Worm (Caenorhabditis elegans): ENCODE results near the gene sra-37.

The sra-37 gene

ce11 chrX:13929534-13929933 is 36.4 kb upstream of the sra-37 start, which contains the start of gene meg-1:
Gene meg-1 (minus strand): TSS chrX:13929634.
- TF ChIP-seq nhr-90 (tag; optimal IDR thresholded peaks at IDR 0.05; ENCODE audit: poor library complexity) (no peak), nhr-85 (tag) (peak; percentile 30)

- TF ChIP-seq hpl-2 (GFP tag; optimal IDR thresholded peaks at IDR 0.05) (no peak), lin-15B (tag; optimal IDR thresholded peaks at IDR 0.05) (no peak), rnt-1 (tag; optimal IDR thresholded peaks at IDR 0.05) (no peak), efl-1 (optimal IDR thresholded peaks at IDR 0.05) (no peak), efl-1 (GFP tag; optimal IDR thresholded peaks at IDR 0.05 in 1 of 2) (peak in 1 of 2 experiments; percentile 70)
Measured at ce11 chrX:13928532-13928931, 35.4 kb upstream of the sra-37 start.

- no peak for TF ChIP-seq ceh-88 (GFP tag; IDR thresholded peaks at IDR 0.05)
- no peak for TF ChIP-seq efl-1 (optimal IDR thresholded peaks at IDR 0.05)
- TF ChIP-seq efl-1 (GFP tag; optimal IDR thresholded peaks at IDR 0.05 in 1 of 2) = peak in 1 of 2 experiments; percentile 28
- no peak for TF ChIP-seq hpl-2 (GFP tag; optimal IDR thresholded peaks at IDR 0.05)
- no peak for TF ChIP-seq nhr-47 (tag; optimal IDR thresholded peaks at IDR 0.05)
- TF ChIP-seq sptf-1 (tag; optimal IDR thresholded peaks at IDR 0.05) = no peak
- no peak for TF ChIP-seq ceh-90 (tag; optimal IDR thresholded peaks at IDR 0.05)
- no peak for TF ChIP-seq lin-15B (tag; optimal IDR thresholded peaks at IDR 0.05)
- TF ChIP-seq rnt-1 (tag; optimal IDR thresholded peaks at IDR 0.05) = no peak
Measured at ce11 chrX:13926029-13926428, 32.9 kb upstream of the sra-37 start, which contains the start of gene meg-2. Gene meg-2 (minus strand): TSS chrX:13926129.

ce11 chrX:13920374-13920986 is 27.3 kb upstream of the sra-37 start:
- TF ChIP-seq blmp-1 (tag; optimal IDR thresholded peaks at IDR 0.05) (peak; percentile 97), ets-5 (GFP tag; IDR thresholded peaks at IDR 0.05) (no peak), zag-1 (tag; optimal IDR thresholded peaks at IDR 0.05) (no peak), F16B12.6 (tag; optimal IDR thresholded peaks at IDR 0.05) (no peak), xbp-1 (tag; optimal IDR thresholded peaks at IDR 0.05) (peak; percentile 50), nhr-77 (tag; optimal IDR thresholded peaks at IDR 0.05) (peak; percentile 16), lin-35 (GFP tag; optimal IDR thresholded peaks at IDR 0.05) (peak in 1 of 2 experiments; percentile 59), lin-13 (GFP tag; optimal IDR thresholded peaks at IDR 0.05) (peak; percentile 56), nhr-237 (tag; optimal IDR thresholded peaks at IDR 0.05) (no peak), nhr-19 (GFP tag; conservative IDR thresholded peaks at IDR 0.05) (peak; percentile 56), dpl-1 (GFP tag; optimal IDR thresholded peaks at IDR 0.05) (peak; percentile 3 to 28 (median 18)), lin-14 (GFP tag; optimal IDR thresholded peaks at IDR 0.05) (peak; percentile 92), nhr-85 (tag) (peak; percentile 98), ceh-63 (GFP tag; optimal IDR thresholded peaks at IDR 0.05) (no peak), lir-3 (tag; optimal IDR thresholded peaks at IDR 0.05; ENCODE audit: poor library complexity) (no peak), nhr-76 (tag; optimal IDR thresholded peaks at IDR 0.05) (no peak), zip-4 (GFP tag; optimal IDR thresholded peaks at IDR 0.05) (no peak), C16A3.4 (tag; optimal IDR thresholded peaks at IDR 0.05) (peak; percentile 64), unc-130 (tag; optimal IDR thresholded peaks at IDR 0.05) (no peak), fkh-8 (tag; optimal IDR thresholded peaks at IDR 0.05) (no peak), nhr-28 (tag; optimal IDR thresholded peaks at IDR 0.05) (no peak), nhr-71 (tag; optimal IDR thresholded peaks at IDR 0.05) (peak; percentile 80), mep-1 (tag; optimal IDR thresholded peaks at IDR 0.05) (peak; percentile 82), Y116A8C.19 (tag; optimal IDR thresholded peaks at IDR 0.05; ENCODE audit: borderline replicate concordance) (no peak), ceh-82 (tag; optimal IDR thresholded peaks at IDR 0.05) (peak in 1 of 3 experiments; percentile 13), ztf-4 (tag; optimal IDR thresholded peaks at IDR 0.05) (peak; percentile 9), pqm-1 (tag; optimal IDR thresholded peaks at IDR 0.05) (no peak), C34B4.2 (tag; optimal IDR thresholded peaks at IDR 0.05) (no peak), jun-1 (tag; optimal IDR thresholded peaks at IDR 0.05) (peak; percentile 19), nhr-12 (tag; optimal IDR thresholded peaks at IDR 0.05) (no peak), elt-3 (tag; optimal IDR thresholded peaks at IDR 0.05) (peak; percentile 52 to 99 (median 97)), isw-1 (GFP tag; IDR thresholded peaks at IDR 0.05) (no peak), ztf-11 (tag; optimal IDR thresholded peaks at IDR 0.05) (no peak), aha-1 (tag; optimal IDR thresholded peaks at IDR 0.05) (no peak), hpl-2 (GFP tag; optimal IDR thresholded peaks at IDR 0.05) (peak; percentile 30), rnt-1 (tag; optimal IDR thresholded peaks at IDR 0.05) (peak; percentile 3), mdl-1 (tag; optimal IDR thresholded peaks at IDR 0.05) (peak in 1 of 2 experiments; percentile 52), vab-15 (tag; optimal IDR thresholded peaks at IDR 0.05) (no peak)
